Fruit fly (Drosophila melanogaster): ENCODE measurements around the gene Tnpo-SR.

Tnpo-SR gene

dm6 chr2L:2806190-2806763, 46.6 kb downstream of the Tnpo-SR start (continued):
- no peak for TF ChIP-seq CG4318 (GFP tag; optimal IDR thresholded peaks at IDR 0.05)
- TF ChIP-seq Sox15 (GFP tag; optimal IDR thresholded peaks at IDR 0.05), result no peak
- no peak for TF ChIP-seq esn (GFP tag; optimal IDR thresholded peaks at IDR 0.05)
- no peak for TF ChIP-seq CG6163 (GFP tag; IDR thresholded peaks at IDR 0.05)
- TF ChIP-seq CG8632 (GFP tag; optimal IDR thresholded peaks at IDR 0.05), result no peak
- peak; percentile 9 for TF ChIP-seq CG32006 (GFP tag; optimal IDR thresholded peaks at IDR 0.05)
- no peak for TF ChIP-seq topi (GFP tag; optimal IDR thresholded peaks at IDR 0.05)
- no peak for TF ChIP-seq Eip93F (GFP tag; optimal IDR thresholded peaks at IDR 0.05)
- peak; percentile 69 for TF ChIP-seq Eip78C (GFP tag)
- peak; percentile 43 for TF ChIP-seq CG10669 (GFP tag; optimal IDR thresholded peaks at IDR 0.05)
- no peak for TF ChIP-seq Met (GFP tag; optimal IDR thresholded peaks at IDR 0.05)
- TF ChIP-seq dac (GFP tag; optimal IDR thresholded peaks at IDR 0.05), result no peak
- TF ChIP-seq pdm3 (GFP tag; optimal IDR thresholded peaks at IDR 0.05), result no peak
- TF ChIP-seq eg (GFP tag; IDR thresholded peaks at IDR 0.05), result no peak
- TF ChIP-seq CG3919 (GFP tag; optimal IDR thresholded peaks at IDR 0.05), result peak; percentile 55
- TF ChIP-seq CG11762 (GFP tag; optimal IDR thresholded peaks at IDR 0.05; ENCODE audit: insufficient read depth), result no peak
- no peak for TF ChIP-seq vri (GFP tag; optimal IDR thresholded peaks at IDR 0.05)
- TF ChIP-seq Hr38 (GFP tag; optimal IDR thresholded peaks at IDR 0.05), result no peak
- no peak for TF ChIP-seq CG6792 (GFP tag; optimal IDR thresholded peaks at IDR 0.05)
- peak; percentile 68 for TF ChIP-seq spab (GFP tag; optimal IDR thresholded peaks at IDR 0.05)

DNA sequence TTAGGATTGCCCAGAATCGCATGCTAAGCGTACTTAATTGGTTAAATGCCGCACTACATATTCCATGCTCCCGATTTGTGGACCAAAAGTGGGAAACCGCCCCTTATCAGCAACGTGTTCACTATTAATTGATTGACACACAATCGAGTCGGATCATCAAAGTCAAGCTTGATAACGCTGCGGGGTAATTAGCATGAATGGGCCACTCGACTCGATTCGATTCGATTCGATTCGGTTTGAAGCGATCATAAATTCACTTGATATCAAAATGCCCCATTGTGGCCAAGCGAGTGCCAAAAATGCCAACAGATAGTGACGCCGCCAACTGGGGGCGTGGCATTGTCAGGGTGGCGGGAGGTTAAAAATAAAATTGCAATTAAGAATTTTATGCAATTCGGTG, 47.9 kb downstream of the Tnpo-SR start:
- TF ChIP-seq CG9139 (GFP tag; optimal IDR thresholded peaks at IDR 0.05) (no peak), cyc (GFP tag; optimal IDR thresholded peaks at IDR 0.05) (no peak), svp (GFP tag) (peak; percentile 87), Eip78C (GFP tag) (peak; percentile 17)

dm6 chr2L:2808038-2808699, 48.4 kb downstream of the Tnpo-SR start:
- TF ChIP-seq CG4318 (GFP tag; optimal IDR thresholded peaks at IDR 0.05) (no peak), Hr4 (GFP tag; optimal IDR thresholded peaks at IDR 0.05) (no peak), CG6808 (GFP tag; optimal IDR thresholded peaks at IDR 0.05) (peak; percentile 27), vri (GFP tag; optimal IDR thresholded peaks at IDR 0.05) (peak; percentile 1), ss (GFP tag; optimal IDR thresholded peaks at IDR 0.05) (peak in 1 of 2 experiments; percentile 47), CG8119 (GFP tag; IDR thresholded peaks at IDR 0.05) (0 out of 3 replicates have a peak, but pooled peaks have one; percentile 32), Eip78C (GFP tag) (peak; percentile 25), Sox102F (GFP tag; optimal IDR thresholded peaks at IDR 0.05) (no peak), svp (GFP tag) (peak; percentile 89), eg (GFP tag; IDR thresholded peaks at IDR 0.05) (peak; percentile 28; the same call in 1 of the 3 replicates), Eip75B (GFP tag; optimal IDR thresholded peaks at IDR 0.05) (peak; percentile 3), CG9139 (GFP tag; optimal IDR thresholded peaks at IDR 0.05) (peak; percentile 5), CG16779 (tag; optimal IDR thresholded peaks at IDR 0.05) (peak; percentile 11)

DNA sequence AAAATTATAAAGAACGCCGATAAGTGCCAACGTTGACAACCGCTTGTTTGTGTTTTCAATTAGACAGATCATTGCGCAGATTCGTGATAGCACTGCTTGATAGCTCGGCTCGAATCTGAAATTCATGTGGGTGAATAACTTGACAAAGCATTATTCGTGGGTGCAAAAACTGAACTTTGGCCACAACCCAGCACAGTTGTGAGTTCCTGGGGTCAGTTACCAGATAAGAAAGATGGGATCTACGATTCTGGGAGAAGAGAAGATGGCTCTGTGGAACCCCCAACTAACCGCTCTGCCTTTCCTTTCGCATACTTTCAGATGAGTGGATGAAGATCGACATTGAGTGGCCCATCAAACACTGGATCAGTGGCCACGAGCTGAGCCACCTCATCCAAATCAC, 51.1 kb downstream of the Tnpo-SR start:
- TF ChIP-seq svp (GFP tag) (peak; percentile 96), dac (GFP tag; optimal IDR thresholded peaks at IDR 0.05) (no peak)

DNA sequence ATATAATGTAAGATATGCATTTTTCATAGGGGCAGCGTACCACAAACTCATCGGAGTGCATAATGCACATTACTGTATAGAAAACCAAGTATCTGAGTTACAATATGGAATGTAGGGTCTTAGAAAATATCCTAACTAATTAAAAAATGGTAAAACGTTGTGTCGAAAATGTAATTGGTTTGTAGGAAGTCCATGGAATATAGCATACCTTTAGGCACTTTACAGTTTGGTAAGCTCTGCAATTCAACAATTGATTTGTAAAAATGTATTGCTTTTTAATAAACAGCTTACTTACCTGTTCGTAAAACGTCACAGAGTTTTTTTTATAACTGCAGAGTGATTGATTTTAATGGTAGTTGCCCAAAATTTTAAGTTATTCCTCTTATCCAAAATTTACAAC, 52.4 kb downstream of the Tnpo-SR start, which contains the start of gene CG2964:
Gene CG2964 (plus strand): TSS at position 301 of the 400 bp plus-strand sequence.
- no peak for TF ChIP-seq Smox (GFP tag; optimal IDR thresholded peaks at IDR 0.05)
- TF ChIP-seq Eip93F (GFP tag; optimal IDR thresholded peaks at IDR 0.05), result no peak
- no peak for TF ChIP-seq CG8319 (GFP tag; optimal IDR thresholded peaks at IDR 0.05)
- no peak for TF ChIP-seq CG10669 (GFP tag; optimal IDR thresholded peaks at IDR 0.05)
- TF ChIP-seq Ets96B (tag; optimal IDR thresholded peaks at IDR 0.05), result no peak
- no peak for TF ChIP-seq Blimp-1 (GFP tag; optimal IDR thresholded peaks at IDR 0.05)
- no peak for TF ChIP-seq ss (GFP tag; optimal IDR thresholded peaks at IDR 0.05)
- no peak for TF ChIP-seq topi (GFP tag; optimal IDR thresholded peaks at IDR 0.05)
- TF ChIP-seq CG6276 (GFP tag; optimal IDR thresholded peaks at IDR 0.05), result no peak
- no peak for TF ChIP-seq achi (GFP tag; optimal IDR thresholded peaks at IDR 0.05)
- TF ChIP-seq CG32006 (GFP tag; optimal IDR thresholded peaks at IDR 0.05), result no peak
- TF ChIP-seq Hr39 (GFP tag; optimal IDR thresholded peaks at IDR 0.05), result no peak
- TF ChIP-seq salr (GFP tag; optimal IDR thresholded peaks at IDR 0.05), result no peak
- TF ChIP-seq Sox15 (GFP tag; optimal IDR thresholded peaks at IDR 0.05), result no peak
- TF ChIP-seq CG9139 (GFP tag; optimal IDR thresholded peaks at IDR 0.05), result no peak
- TF ChIP-seq CG6854 (GFP tag; optimal IDR thresholded peaks at IDR 0.05), result no peak
- TF ChIP-seq Gug (GFP tag; IDR thresholded peaks at IDR 0.05), result no peak
- no peak for TF ChIP-seq CG1621 (tag; optimal IDR thresholded peaks at IDR 0.05)
